Fruit fly (Drosophila melanogaster) whole organism, embryonic: ENCODE data around the gene CG9737.

ENCODE experiments used
- ATbp ChIP-seq: fragments of 200-800 bp; sonication (Bioruptor generic); optimal IDR thresholded peaks from 2 replicates; lab custom pipeline; 2017; ENCODE audit warnings: missing biosample characterization, mild to moderate bottlenecking, missing genetic modification characterization, missing genetic modification reagents
- Ada2b ChIP-seq: fragments of 200-800 bp; sonication (Bioruptor generic); IDR thresholded peaks from 2 replicates; pipeline ENCODE4 v1.3.6; 2022; ENCODE audit warnings: missing biosample characterization, missing genetic modification characterization
- Atf3 ChIP-seq: fragments of 200-800 bp; sonication (Bioruptor generic); optimal IDR thresholded peaks from 3 replicates; lab custom pipeline; 2016; ENCODE audit warnings: missing biosample characterization, missing genetic modification characterization
- B-H1 ChIP-seq: fragments of 200-800 bp; sonication (Bioruptor generic); IDR thresholded peaks from 3 replicates; pipeline ENCODE4 v1.3.6; 2022; ENCODE audit warnings: missing biosample characterization, missing genetic modification characterization
- B-H2 ChIP-seq: fragments of 200-800 bp; sonication (Bioruptor generic); optimal IDR thresholded peaks from 2 replicates; lab custom pipeline; 2018; ENCODE audit warnings: missing biosample characterization, mild to moderate bottlenecking, missing genetic modification characterization
- CG10462 ChIP-seq: fragments of 200-800 bp; sonication (Bioruptor generic); optimal IDR thresholded peaks from 2 replicates; lab custom pipeline; 2016; ENCODE audit warnings: missing biosample characterization, missing genetic modification characterization
- CG15696 ChIP-seq: fragments of 200-800 bp; sonication (Bioruptor generic); optimal IDR thresholded peaks from 2 replicates; lab custom pipeline; 2019; ENCODE audit warnings: missing biosample characterization, mild to moderate bottlenecking, missing genetic modification characterization, moderate library complexity
- CG17385 ChIP-seq: fragments of 200-800 bp; sonication (Bioruptor generic); optimal IDR thresholded peaks from 3 replicates; lab custom pipeline; 2018; ENCODE audit warnings: missing biosample characterization, mild to moderate bottlenecking, missing genetic modification characterization
- CG17612 ChIP-seq: fragments of 200-800 bp; sonication (Bioruptor generic); IDR thresholded peaks from 2 replicates; pipeline ENCODE4 v1.3.6; 2022; ENCODE audit warnings: missing biosample characterization, missing genetic modification characterization
- CG17912 ChIP-seq: fragments of 200-800 bp; sonication (Bioruptor generic); optimal IDR thresholded peaks from 2 replicates; lab custom pipeline; 2018; ENCODE audit warnings: missing biosample characterization, mild to moderate bottlenecking, missing genetic modification characterization
- CG2116 ChIP-seq: fragments of 200-800 bp; sonication (Bioruptor generic); optimal IDR thresholded peaks from 3 replicates; lab custom pipeline; 2018; ENCODE audit warnings: missing biosample characterization, mild to moderate bottlenecking, missing genetic modification characterization
- CG30431 ChIP-seq: fragments of 200-800 bp; sonication (Bioruptor generic); optimal IDR thresholded peaks from 2 replicates; lab custom pipeline; 2017; ENCODE audit warnings: missing biosample characterization, missing genetic modification characterization
- CG31224 ChIP-seq: fragments of 200-800 bp; sonication (Bioruptor generic); IDR thresholded peaks from 2 replicates; pipeline ENCODE4 v1.3.6; 2022; ENCODE audit warnings: missing biosample characterization, missing genetic modification characterization
- CG32767 ChIP-seq: fragments of 200-800 bp; sonication (Bioruptor generic); IDR thresholded peaks from 2 replicates; pipeline ENCODE4 v1.3.6; 2022; ENCODE audit warnings: missing biosample characterization, missing genetic modification characterization
- CG34376 ChIP-seq: fragments of 200-800 bp; sonication (Bioruptor generic); optimal IDR thresholded peaks from 2 replicates; lab custom pipeline; 2018; ENCODE audit warnings: missing biosample characterization, mild to moderate bottlenecking, missing genetic modification characterization
- CG34422 ChIP-seq: fragments of 200-800 bp; sonication (Bioruptor generic); IDR thresholded peaks from 3 replicates; pipeline ENCODE4 v1.3.6; 2022; ENCODE audit warnings: missing biosample characterization, missing genetic modification characterization
- CG3995 ChIP-seq: fragments of 200-800 bp; sonication (Bioruptor generic); optimal IDR thresholded peaks from 3 replicates; lab custom pipeline; 2016; ENCODE audit warnings: missing biosample characterization, missing genetic modification characterization
- CG4424 ChIP-seq: fragments of 200-800 bp; sonication (Bioruptor generic); optimal IDR thresholded peaks from 3 replicates; lab custom pipeline; 2016; ENCODE audit warnings: missing biosample characterization, missing genetic modification characterization
- CG4820 ChIP-seq: fragments of 200-800 bp; sonication (Bioruptor generic); optimal IDR thresholded peaks from 3 replicates; lab custom pipeline; 2016; ENCODE audit warnings: missing biosample characterization, missing genetic modification characterization
- CG6689 ChIP-seq: fragments of 200-800 bp; sonication (Bioruptor generic); IDR thresholded peaks from 2 replicates; pipeline ENCODE4 v1.3.6; 2022; ENCODE audit warnings: missing biosample characterization, missing genetic modification characterization
- CG8944 ChIP-seq: fragments of 200-800 bp; sonication (Bioruptor generic); optimal IDR thresholded peaks from 3 replicates; lab custom pipeline; 2016; ENCODE audit warnings: missing biosample characterization, missing genetic modification characterization
- CG9797 ChIP-seq: fragments of 200-800 bp; sonication (Bioruptor generic); optimal IDR thresholded peaks from 3 replicates; lab custom pipeline; 2018; ENCODE audit warnings: missing biosample characterization, mild to moderate bottlenecking, missing genetic modification characterization
- Dfd ChIP-seq, 2 experiments: fragments of >200 bp; optimal IDR thresholded peaks; 2 replicates each; lab custom pipeline; 2017; ENCODE audit warnings: missing biosample characterization in 2 of 2, missing genetic modification characterization in 2 of 2
- Dll ChIP-seq: fragments of 200-800 bp; sonication (Bioruptor generic); IDR thresholded peaks from 4 replicates; pipeline ENCODE4 v1.3.6; 2022; ENCODE audit warnings: missing biosample characterization, missing genetic modification characterization; ENCODE audit not compliant: partially characterized antibody
- Doc2 ChIP-seq: fragments of 200-800 bp; sonication (Bioruptor generic); IDR thresholded peaks from 2 replicates; pipeline ENCODE4 v1.3.6; 2022; ENCODE audit warnings: missing biosample characterization, missing genetic modification characterization
- E2f2 ChIP-seq: fragments of 200-800 bp; sonication (Bioruptor generic); IDR thresholded peaks from 2 replicates; pipeline ENCODE4 v1.3.6; 2022; ENCODE audit warnings: missing biosample characterization, missing genetic modification characterization
- ERR ChIP-seq: fragments of 200-800 bp; sonication (Bioruptor generic); optimal IDR thresholded peaks from 2 replicates; lab custom pipeline; 2016; ENCODE audit warnings: missing biosample characterization, missing genetic modification characterization
- Ets97D ChIP-seq: fragments of 200-800 bp; sonication (Bioruptor generic); optimal IDR thresholded peaks from 3 replicates; lab custom pipeline; 2016; ENCODE audit warnings: missing biosample characterization, missing genetic modification characterization
- HHEX ChIP-seq: fragments of 200-800 bp; sonication (Bioruptor generic); optimal IDR thresholded peaks from 3 replicates; lab custom pipeline; 2017; ENCODE audit warnings: missing biosample characterization, mild to moderate bottlenecking, missing genetic modification characterization, missing genetic modification reagents
- Hr39 ChIP-seq: fragments of >200 bp; optimal IDR thresholded peaks from 2 replicates; lab custom pipeline; 2017
- Hsf ChIP-seq: fragments of 200-800 bp; sonication (Bioruptor generic); optimal IDR thresholded peaks from 3 replicates; lab custom pipeline; 2016; ENCODE audit warnings: missing biosample characterization, missing genetic modification characterization
- Mad ChIP-seq: fragments of 200-800 bp; sonication (Bioruptor generic); optimal IDR thresholded peaks from 2 replicates; lab custom pipeline; 2016; ENCODE audit warnings: missing biosample characterization, missing genetic modification characterization
- Trl ChIP-seq, 3 experiments: fragments of >200 bp in 2 of 3; fragments of 200-800 bp in 1 of 3; sonication (Bioruptor generic) in 1 of 3; optimal IDR thresholded peaks; 2 replicates in 1 of 3; 3 replicates in 2 of 3; lab custom pipeline; 2016 to 2017; ENCODE audit warnings: missing biosample characterization in 1 of 3, missing genetic modification characterization in 1 of 3
- ap ChIP-seq: fragments of 200-800 bp; sonication (Bioruptor generic); IDR thresholded peaks from 2 replicates; pipeline ENCODE4 v1.3.6; 2022; ENCODE audit warnings: missing biosample characterization, missing genetic modification characterization
- az2 ChIP-seq: fragments of 200-800 bp; sonication (Bioruptor generic); optimal IDR thresholded peaks from 3 replicates; lab custom pipeline; 2016; ENCODE audit warnings: missing biosample characterization, missing genetic modification characterization
- btn ChIP-seq: fragments of 200-800 bp; sonication (Bioruptor generic); optimal IDR thresholded peaks from 2 replicates; lab custom pipeline; 2016; ENCODE audit warnings: missing biosample characterization, missing genetic modification characterization
- caup ChIP-seq: fragments of 200-800 bp; sonication (Bioruptor generic); optimal IDR thresholded peaks from 3 replicates; lab custom pipeline; 2017; ENCODE audit warnings: missing biosample characterization, mild to moderate bottlenecking, missing genetic modification characterization, moderate library complexity; ENCODE audit not compliant: severe bottlenecking
- eve ChIP-seq, 2 experiments: fragments of >200 bp; optimal IDR thresholded peaks; 2 replicates each; lab custom pipeline; 2017; ENCODE audit warnings: missing biosample characterization in 2 of 2, missing genetic modification characterization in 2 of 2
- fd3F ChIP-seq: fragments of 200-800 bp; sonication (Bioruptor generic); optimal IDR thresholded peaks from 2 replicates; lab custom pipeline; 2018; ENCODE audit warnings: missing biosample characterization, mild to moderate bottlenecking, missing genetic modification characterization, moderate library complexity
- fru ChIP-seq: fragments of >200 bp; optimal IDR thresholded peaks from 2 replicates; lab custom pipeline; 2017
- gce ChIP-seq: fragments of 200-800 bp; sonication (Bioruptor generic); IDR thresholded peaks from 3 replicates; pipeline ENCODE4 v1.3.6; 2022; ENCODE audit warnings: missing biosample characterization, missing genetic modification characterization
- kay ChIP-seq: fragments of 200-800 bp; sonication (Bioruptor generic); optimal IDR thresholded peaks from 2 replicates; lab custom pipeline; 2016; ENCODE audit warnings: missing biosample characterization, missing genetic modification characterization
- mirr ChIP-seq: fragments of 200-800 bp; sonication (Bioruptor generic); optimal IDR thresholded peaks from 3 replicates; lab custom pipeline; 2018; ENCODE audit warnings: missing biosample characterization, mild to moderate bottlenecking, missing genetic modification characterization
- odd ChIP-seq: fragments of 200-800 bp; sonication (Bioruptor generic); optimal IDR thresholded peaks from 2 replicates; lab custom pipeline; 2017; ENCODE audit warnings: missing biosample characterization, mild to moderate bottlenecking, missing genetic modification characterization
- p53 ChIP-seq: fragments of 200-800 bp; sonication (Bioruptor generic); optimal IDR thresholded peaks from 2 replicates; lab custom pipeline; 2016; ENCODE audit warnings: missing biosample characterization, missing genetic modification characterization
- psq ChIP-seq: fragments of 200-800 bp; sonication (Bioruptor generic); optimal IDR thresholded peaks from 2 replicates; lab custom pipeline; 2017; ENCODE audit warnings: missing biosample characterization, missing genetic modification characterization
- sens ChIP-seq: fragments of 200-800 bp; sonication (Bioruptor generic); peaks from one replicate; lab custom pipeline; 2016; ENCODE audit warnings: missing biosample characterization, missing genetic modification characterization
- tgo ChIP-seq: fragments of 200-800 bp; sonication (Bioruptor generic); IDR thresholded peaks from 3 replicates; pipeline ENCODE4 v1.3.6; 2022; ENCODE audit warnings: missing biosample characterization, missing genetic modification characterization
- unpg ChIP-seq: fragments of 200-800 bp; sonication (Bioruptor generic); optimal IDR thresholded peaks from 3 replicates; lab custom pipeline; 2018; ENCODE audit warnings: missing biosample characterization, mild to moderate bottlenecking, missing genetic modification characterization, moderate library complexity
- wor ChIP-seq: fragments of 200-800 bp; sonication (Bioruptor generic); IDR thresholded peaks from 2 replicates; pipeline ENCODE4 v1.3.6; 2022; ENCODE audit warnings: missing biosample characterization, missing genetic modification characterization
- zen ChIP-seq: fragments of 200-800 bp; sonication (Bioruptor generic); optimal IDR thresholded peaks from 3 replicates; lab custom pipeline; 2018; ENCODE audit warnings: missing biosample characterization, mild to moderate bottlenecking, missing genetic modification characterization, moderate library complexity

CG9737 gene

dm6 chr3R:30195606-30196049, 47.5 kb downstream of the CG9737 start (continued):
- no peak for TF ChIP-seq unpg (GFP tag; lab: Kevin White, UChicago)
- no peak for TF ChIP-seq CG4820
- 0 out of 3 replicates have a peak, but pooled peaks have one; percentile 46 for TF ChIP-seq gce (GFP tag; lab: Robert Waterston, UW)
- no peak for TF ChIP-seq fd3F (GFP tag; lab: Kevin White, UChicago)
- no peak for TF ChIP-seq fru (lab: Kevin White, UChicago)
- no peak for TF ChIP-seq Hr39 (lab: Kevin White, UChicago)
- no peak for TF ChIP-seq psq (GFP tag; lab: Kevin White, UChicago)
- peak; percentile 59; the same call in 2 of the 3 replicates for TF ChIP-seq CG34422 (GFP tag; lab: Robert Waterston, UW)

dm6 chr3R:30193826-30194225, 49.3 kb downstream of the CG9737 start:
- TF ChIP-seq Ets97D (GFP tag; lab: Kevin White, UChicago) (no peak), odd (no peak), wor (GFP tag; lab: Robert Waterston, UW) (no peak), E2f2 (GFP tag; lab: Robert Waterston, UW) (no peak), Ada2b (GFP tag; lab: Robert Waterston, UW) (no peak), CG32767 (GFP tag; lab: Robert Waterston, UW) (peak; percentile 13; the same call in 1 of the 2 replicates), B-H1 (GFP tag; lab: Robert Waterston, UW) (no peak), Doc2 (GFP tag; lab: Robert Waterston, UW) (no peak), CG4424 (GFP tag; lab: Kevin White, UChicago) (no peak), CG10462 (GFP tag; lab: Kevin White, UChicago) (no peak), kay (GFP tag; lab: Kevin White, UChicago) (no peak), sens (peak; percentile 55), CG30431 (GFP tag; lab: Kevin White, UChicago) (no peak), B-H2 (GFP tag; lab: Kevin White, UChicago) (no peak), Mad (GFP tag; lab: Kevin White, UChicago) (no peak), Hsf (GFP tag; lab: Kevin White, UChicago) (no peak), az2 (GFP tag; lab: Kevin White, UChicago) (no peak), p53 (GFP tag; lab: Kevin White, UChicago) (no peak), CG8944 (GFP tag; lab: Kevin White, UChicago) (no peak), mirr (GFP tag; lab: Kevin White, UChicago) (peak; percentile 25), tgo (no peak), CG31224 (GFP tag; lab: Robert Waterston, UW) (no peak), ATbp (peak; percentile 38), psq (GFP tag; lab: Kevin White, UChicago) (no peak), CG17612 (GFP tag; lab: Robert Waterston, UW) (0 out of 2 replicates have a peak, but pooled peaks have one; percentile 24), zen (tag; lab: Kevin White, UChicago) (no peak), CG15696 (tag; lab: Kevin White, UChicago) (no peak), CG17385 (GFP tag; lab: Kevin White, UChicago) (no peak), Dfd (GFP tag; optimal IDR thresholded peaks at IDR 0.05; lab: Kevin White, UChicago) (no peak), CG6689 (no peak), CG3995 (no peak), Dll (GFP tag; lab: Robert Waterston, UW) (no peak), CG2116 (GFP tag; lab: Kevin White, UChicago) (no peak), CG9797 (GFP tag; lab: Kevin White, UChicago) (no peak), CG17912 (GFP tag; lab: Kevin White, UChicago) (no peak), Atf3 (GFP tag; lab: Kevin White, UChicago) (no peak), ERR (GFP tag; lab: Kevin White, UChicago) (no peak), btn (GFP tag; lab: Kevin White, UChicago) (no peak), Trl (optimal IDR thresholded peaks at IDR 0.05; lab: Kevin White, UChicago) (no peak), Trl (GFP tag; optimal IDR thresholded peaks at IDR 0.05; lab: Kevin White, UChicago) (no peak), Hr39 (lab: Kevin White, UChicago) (no peak), caup (GFP tag; lab: Kevin White, UChicago) (peak; percentile 6), ap (no peak), eve (GFP tag; optimal IDR thresholded peaks at IDR 0.05; lab: Kevin White, UChicago) (no peak), HHEX (peak; percentile 15), CG34376 (GFP tag; lab: Kevin White, UChicago) (no peak)
